Worm (Caenorhabditis elegans) whole organism, midembryonic: Measurements from ENCODE around the gene T28A11.13.

Experiments used
- T22C8.4 ChIP-seq: fragments of 200-800 bp; sonication (Bioruptor generic); IDR thresholded peaks from 2 replicates; pipeline ENCODE4 v1.3.6; 2022; ENCODE audit warnings: missing genetic modification characterization, missing compliant biosample characterization
- cog-1 ChIP-seq: sonication (generic microtip); optimal IDR thresholded peaks from 2 replicates; lab custom pipeline; 2016; ENCODE audit warnings: missing genetic modification characterization, missing compliant biosample characterization
- flt-1 ChIP-seq: fragments of 200-800 bp; sonication (Bioruptor generic); IDR thresholded peaks from 2 replicates; pipeline ENCODE4 v1.3.6; 2022; ENCODE audit warnings: missing genetic modification characterization, missing compliant biosample characterization
- klf-2 ChIP-seq: fragments of 200-800 bp; sonication (Bioruptor generic); conservative IDR thresholded peaks from 2 replicates; pipeline ENCODE4 v1.3.6; 2022; ENCODE audit warnings: missing genetic modification reagents, missing genetic modification characterization, missing compliant biosample characterization
- med-1 ChIP-seq: sonication (generic microtip); optimal IDR thresholded peaks from 2 replicates; lab custom pipeline; 2017; ENCODE audit warnings: missing genetic modification characterization, mild to moderate bottlenecking, missing compliant biosample characterization, antibody characterized with exemption, missing genetic modification reagents; ENCODE audit not compliant: insufficient read depth
- ref-1 ChIP-seq: fragments of 200-800 bp; sonication (Bioruptor generic); conservative IDR thresholded peaks from 2 replicates; pipeline ENCODE4 v1.3.6; 2022; ENCODE audit warnings: missing genetic modification reagents, missing genetic modification characterization, missing compliant biosample characterization
- tab-1 ChIP-seq: fragments of 200-800 bp; sonication (Bioruptor generic); IDR thresholded peaks from 2 replicates; pipeline ENCODE4 v1.3.6; 2022; ENCODE audit warnings: missing genetic modification characterization, missing compliant biosample characterization
- ztf-23 ChIP-seq: fragments of 200-800 bp; sonication (Bioruptor generic); IDR thresholded peaks from 2 replicates; pipeline ENCODE4 v1.3.6; 2022; ENCODE audit warnings: missing genetic modification reagents, missing genetic modification characterization, missing compliant biosample characterization
- ztf-29 ChIP-seq: fragments of 200-800 bp; sonication (Bioruptor generic); IDR thresholded peaks from 2 replicates; pipeline ENCODE4 v1.3.6; 2022; ENCODE audit warnings: missing genetic modification reagents, missing genetic modification characterization, missing compliant biosample characterization

T28A11.13 gene

DNA sequence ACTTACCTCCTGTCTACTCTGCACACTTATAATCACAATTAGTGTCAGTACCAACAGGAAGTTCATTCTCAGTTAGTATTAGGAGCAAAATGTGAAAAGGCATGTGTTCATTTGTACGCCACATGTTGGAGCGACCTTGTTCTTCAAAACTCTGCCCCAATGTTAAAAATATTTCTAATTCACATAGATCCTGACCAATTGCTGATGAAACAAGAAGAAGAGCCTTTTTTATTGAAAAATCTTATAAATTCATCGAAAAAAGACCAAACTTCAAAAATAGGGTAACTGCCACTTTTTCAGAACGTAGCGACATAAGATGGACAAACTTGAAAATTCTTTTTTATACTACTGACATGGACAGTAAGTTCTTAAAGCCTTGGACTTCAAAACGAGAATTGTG lies 16.1 kb upstream of the T28A11.13 start, which contains the start of gene T28A11.17:
T28A11.17 (minus strand) TSS at position 101 of the 400 bp plus-strand sequence.
- TF ChIP-seq cog-1 (tag; lab: Kevin White, UChicago): no peak
- TF ChIP-seq T22C8.4 (GFP tag; lab: Robert Waterston, UW): no peak
- no peak for TF ChIP-seq ref-1
- no peak for TF ChIP-seq med-1 (GFP tag; lab: Kevin White, UChicago)
- no peak for TF ChIP-seq flt-1 (GFP tag; lab: Robert Waterston, UW)
- TF ChIP-seq ztf-29 (GFP tag; lab: Robert Waterston, UW): no peak
- no peak for TF ChIP-seq ztf-23
- TF ChIP-seq klf-2 (GFP tag; lab: Robert Waterston, UW): no peak
- no peak for TF ChIP-seq tab-1 (GFP tag; lab: Robert Waterston, UW)

DNA sequence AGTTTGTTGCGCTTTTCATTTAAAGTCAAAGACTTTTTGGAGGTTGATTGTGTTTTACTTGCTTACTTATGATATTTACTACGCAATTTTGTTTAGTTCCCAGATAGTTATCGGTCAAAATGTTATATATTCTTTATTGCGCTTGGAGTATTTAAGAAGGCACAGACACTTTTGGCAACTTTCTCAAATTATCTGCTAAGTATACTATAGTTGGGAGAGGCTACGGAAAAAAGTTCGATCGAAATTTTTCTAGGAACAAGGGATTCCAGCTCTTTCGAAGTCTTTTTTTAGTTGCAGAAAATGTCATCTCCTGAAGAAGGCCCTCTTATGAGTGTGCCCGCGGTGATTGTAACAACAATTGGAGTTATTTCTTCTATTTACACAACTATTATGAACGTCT lies 10.0 kb upstream of the T28A11.13 start, which contains the start of gene srbc-5:
srbc-5 (plus strand) TSS at position 301 of the 400 bp plus-strand sequence.
- no peak for TF ChIP-seq ref-1
- no peak for TF ChIP-seq cog-1 (tag; lab: Kevin White, UChicago)
- TF ChIP-seq tab-1 (GFP tag; lab: Robert Waterston, UW): no peak
- no peak for TF ChIP-seq flt-1 (GFP tag; lab: Robert Waterston, UW)
- no peak for TF ChIP-seq med-1 (GFP tag; lab: Kevin White, UChicago)
- no peak for TF ChIP-seq T22C8.4 (GFP tag; lab: Robert Waterston, UW)
- TF ChIP-seq ztf-29 (GFP tag; lab: Robert Waterston, UW): no peak
- no peak for TF ChIP-seq ztf-23
- TF ChIP-seq klf-2 (GFP tag; lab: Robert Waterston, UW): no peak

- TF ChIP-seq ztf-29 (GFP tag; lab: Robert Waterston, UW) (no peak), ref-1 (no peak), T22C8.4 (GFP tag; lab: Robert Waterston, UW) (no peak), tab-1 (GFP tag; lab: Robert Waterston, UW) (no peak), cog-1 (tag; lab: Kevin White, UChicago) (no peak), klf-2 (GFP tag; lab: Robert Waterston, UW) (no peak), med-1 (GFP tag; lab: Kevin White, UChicago) (no peak), ztf-23 (no peak), flt-1 (GFP tag; lab: Robert Waterston, UW) (no peak)
These were observed 9.1 kb upstream of the T28A11.13 start, which contains the start of gene T28A11.16 for ce11 chrV:3259168-3259622. T28A11.16 (minus strand) TSS chrV:3259218.

DNA sequence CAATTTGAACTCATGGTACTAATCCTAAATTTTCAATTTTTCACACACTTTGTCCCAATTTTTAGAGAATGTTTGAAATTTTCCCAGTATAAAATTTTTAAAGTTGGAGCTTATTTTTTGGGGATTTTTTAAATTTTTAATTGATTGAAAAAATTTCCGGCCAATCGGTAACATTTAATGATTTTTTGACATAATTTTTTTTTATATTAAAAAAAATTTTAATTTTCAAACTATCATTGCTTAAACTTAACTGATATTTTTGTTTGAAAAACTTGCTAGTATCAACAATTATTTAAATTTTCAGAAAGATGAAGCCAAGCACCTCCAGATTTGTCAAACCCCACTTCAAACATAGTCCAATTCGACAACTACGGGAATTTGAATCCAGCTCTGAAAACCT lies 7.2 kb upstream of the T28A11.13 start, which contains the start of gene T28A11.22:
T28A11.22 (plus strand) TSS at position 301 of the 400 bp plus-strand sequence.
- TF ChIP-seq ref-1: no peak

DNA sequence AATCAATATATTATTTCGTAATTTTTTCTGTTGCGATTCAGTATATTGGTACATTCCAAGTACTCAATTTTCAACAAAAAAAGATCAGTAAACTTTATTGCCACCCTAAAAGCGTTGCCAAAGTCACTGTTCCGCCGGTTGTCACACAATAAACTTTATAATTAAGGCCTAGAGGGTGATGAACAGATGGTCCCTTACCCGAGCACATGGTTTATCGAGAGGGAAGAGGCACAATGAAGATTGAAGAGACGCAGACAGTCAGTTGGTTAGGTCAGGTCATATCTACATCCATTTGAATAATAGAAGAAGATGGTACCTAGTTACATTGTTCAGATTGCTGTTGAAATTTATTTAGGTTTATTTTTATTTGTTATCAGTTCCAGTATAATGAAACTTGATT lies 6.8 kb upstream of the T28A11.13 start:
- TF ChIP-seq ref-1 (no peak), tab-1 (GFP tag; lab: Robert Waterston, UW) (no peak), flt-1 (GFP tag; lab: Robert Waterston, UW) (no peak), klf-2 (GFP tag; lab: Robert Waterston, UW) (no peak), ztf-29 (GFP tag; lab: Robert Waterston, UW) (no peak), ztf-23 (no peak), T22C8.4 (GFP tag; lab: Robert Waterston, UW) (no peak), med-1 (GFP tag; lab: Kevin White, UChicago) (no peak), cog-1 (tag; lab: Kevin White, UChicago) (no peak)

ce11 chrV:3256051-3256450 lies 6.0 kb upstream of the T28A11.13 start, which contains the start of gene srt-63:
srt-63 (minus strand) TSS chrV:3256151.
- no peak for TF ChIP-seq med-1 (GFP tag; lab: Kevin White, UChicago)
- TF ChIP-seq ztf-23: no peak
- TF ChIP-seq flt-1 (GFP tag; lab: Robert Waterston, UW): no peak
- no peak for TF ChIP-seq T22C8.4 (GFP tag; lab: Robert Waterston, UW)
- no peak for TF ChIP-seq cog-1 (tag; lab: Kevin White, UChicago)
- TF ChIP-seq klf-2 (GFP tag; lab: Robert Waterston, UW): no peak
- no peak for TF ChIP-seq ref-1
- no peak for TF ChIP-seq tab-1 (GFP tag; lab: Robert Waterston, UW)
- TF ChIP-seq ztf-29 (GFP tag; lab: Robert Waterston, UW): no peak

- TF ChIP-seq med-1 (GFP tag; lab: Kevin White, UChicago) (no peak), cog-1 (tag; lab: Kevin White, UChicago) (no peak), ref-1 (no peak), klf-2 (GFP tag; lab: Robert Waterston, UW) (no peak), flt-1 (GFP tag; lab: Robert Waterston, UW) (no peak), tab-1 (GFP tag; lab: Robert Waterston, UW) (no peak), ztf-23 (no peak), ztf-29 (GFP tag; lab: Robert Waterston, UW) (no peak), T22C8.4 (GFP tag; lab: Robert Waterston, UW) (no peak)
These were observed 2.5 kb downstream of the T28A11.13 start, which contains the start of gene srj-8 for ce11 chrV:3247515-3247914. srj-8 (plus strand) TSS chrV:3247815.

DNA sequence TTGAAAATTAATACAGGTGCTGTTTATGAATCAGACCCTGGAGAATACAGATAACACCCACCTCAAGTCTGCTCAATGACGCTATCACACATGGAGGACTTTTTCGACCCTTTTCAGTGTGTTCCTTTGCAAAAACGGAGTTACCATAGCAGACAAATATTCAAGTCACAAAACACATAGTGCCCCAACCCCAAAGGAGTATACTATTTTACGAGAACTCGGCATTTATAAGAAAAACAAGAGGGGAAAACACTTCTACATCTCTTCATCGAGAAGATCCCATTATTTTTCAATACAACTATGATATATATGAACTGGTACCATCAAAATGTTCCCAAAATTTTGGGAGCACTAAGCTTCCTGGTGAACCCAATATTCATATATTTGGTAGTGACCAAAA lies 5.3 kb downstream of the T28A11.13 start, which contains the start of gene srj-7:
srj-7 (plus strand) TSS at position 301 of the 400 bp plus-strand sequence.
- TF ChIP-seq ref-1: no peak
- no peak for TF ChIP-seq T22C8.4 (GFP tag; lab: Robert Waterston, UW)
- TF ChIP-seq ztf-23: no peak
- TF ChIP-seq med-1 (GFP tag; lab: Kevin White, UChicago): no peak

- no peak for TF ChIP-seq cog-1 (tag; lab: Kevin White, UChicago)
- no peak for TF ChIP-seq ztf-23
- TF ChIP-seq ref-1: no peak
- no peak for TF ChIP-seq T22C8.4 (GFP tag; lab: Robert Waterston, UW)
- TF ChIP-seq klf-2 (GFP tag; lab: Robert Waterston, UW): no peak
- TF ChIP-seq tab-1 (GFP tag; lab: Robert Waterston, UW): no peak
- no peak for TF ChIP-seq med-1 (GFP tag; lab: Kevin White, UChicago)
- TF ChIP-seq flt-1 (GFP tag; lab: Robert Waterston, UW): no peak
- TF ChIP-seq ztf-29 (GFP tag; lab: Robert Waterston, UW): no peak
These were observed 7.1 kb downstream of the T28A11.13 start, which contains the start of gene gst-23 for ce11 chrV:3242984-3243383. gst-23 (plus strand) TSS chrV:3243284.
